Worm (Caenorhabditis elegans) whole organism, midembryonic: Measurements from ENCODE around the gene sra-30.

Source experiments
- T22C8.4 ChIP-seq: fragments of 200-800 bp; sonication (Bioruptor generic); IDR thresholded peaks from 2 replicates; pipeline ENCODE4 v1.3.6; 2022; ENCODE audit warnings: missing genetic modification characterization, missing compliant biosample characterization
- cog-1 ChIP-seq: sonication (generic microtip); optimal IDR thresholded peaks from 2 replicates; lab custom pipeline; 2016; ENCODE audit warnings: missing genetic modification characterization, missing compliant biosample characterization
- flt-1 ChIP-seq: fragments of 200-800 bp; sonication (Bioruptor generic); IDR thresholded peaks from 2 replicates; pipeline ENCODE4 v1.3.6; 2022; ENCODE audit warnings: missing genetic modification characterization, missing compliant biosample characterization
- klf-2 ChIP-seq: fragments of 200-800 bp; sonication (Bioruptor generic); conservative IDR thresholded peaks from 2 replicates; pipeline ENCODE4 v1.3.6; 2022; ENCODE audit warnings: missing genetic modification reagents, missing genetic modification characterization, missing compliant biosample characterization
- med-1 ChIP-seq: sonication (generic microtip); optimal IDR thresholded peaks from 2 replicates; lab custom pipeline; 2017; ENCODE audit warnings: missing genetic modification characterization, mild to moderate bottlenecking, missing compliant biosample characterization, antibody characterized with exemption, missing genetic modification reagents; ENCODE audit not compliant: insufficient read depth
- ref-1 ChIP-seq: fragments of 200-800 bp; sonication (Bioruptor generic); conservative IDR thresholded peaks from 2 replicates; pipeline ENCODE4 v1.3.6; 2022; ENCODE audit warnings: missing genetic modification reagents, missing genetic modification characterization, missing compliant biosample characterization
- tab-1 ChIP-seq: fragments of 200-800 bp; sonication (Bioruptor generic); IDR thresholded peaks from 2 replicates; pipeline ENCODE4 v1.3.6; 2022; ENCODE audit warnings: missing genetic modification characterization, missing compliant biosample characterization
- ztf-23 ChIP-seq: fragments of 200-800 bp; sonication (Bioruptor generic); IDR thresholded peaks from 2 replicates; pipeline ENCODE4 v1.3.6; 2022; ENCODE audit warnings: missing genetic modification reagents, missing genetic modification characterization, missing compliant biosample characterization
- ztf-29 ChIP-seq: fragments of 200-800 bp; sonication (Bioruptor generic); IDR thresholded peaks from 2 replicates; pipeline ENCODE4 v1.3.6; 2022; ENCODE audit warnings: missing genetic modification reagents, missing genetic modification characterization, missing compliant biosample characterization

sra-30 gene

ce11 chrIV:15202923-15203322 lies at the start of gene sra-30:
TSS of gene sra-30 (minus strand) at chrIV:15203023.
- TF ChIP-seq ref-1: no peak
- TF ChIP-seq klf-2 (GFP tag; lab: Robert Waterston, UW): no peak
- TF ChIP-seq med-1 (GFP tag; lab: Kevin White, UChicago): no peak
- TF ChIP-seq flt-1 (GFP tag; lab: Robert Waterston, UW): no peak
- no peak for TF ChIP-seq ztf-23 (GFP tag; lab: Robert Waterston, UW)
- TF ChIP-seq ztf-29 (GFP tag; lab: Robert Waterston, UW): no peak
- TF ChIP-seq cog-1 (tag; lab: Kevin White, UChicago): no peak
- no peak for TF ChIP-seq tab-1 (GFP tag; lab: Robert Waterston, UW)
- TF ChIP-seq T22C8.4 (GFP tag; lab: Robert Waterston, UW): no peak

ce11 chrIV:15252157-15252556 lies 49.3 kb upstream of the sra-30 start, which contains the start of gene srj-42:
TSS of gene srj-42 (minus strand) at chrIV:15252257.
- TF ChIP-seq ztf-29 (GFP tag; lab: Robert Waterston, UW): no peak
- no peak for TF ChIP-seq flt-1 (GFP tag; lab: Robert Waterston, UW)
- no peak for TF ChIP-seq tab-1 (GFP tag; lab: Robert Waterston, UW)
- no peak for TF ChIP-seq ztf-23 (GFP tag; lab: Robert Waterston, UW)
- TF ChIP-seq cog-1 (tag; lab: Kevin White, UChicago): no peak
- no peak for TF ChIP-seq T22C8.4 (GFP tag; lab: Robert Waterston, UW)
- no peak for TF ChIP-seq klf-2 (GFP tag; lab: Robert Waterston, UW)
- TF ChIP-seq ref-1: no peak
- no peak for TF ChIP-seq med-1 (GFP tag; lab: Kevin White, UChicago)

ce11 chrIV:15251075-15251474 lies 48.3 kb upstream of the sra-30 start:
- no peak for TF ChIP-seq cog-1 (tag; lab: Kevin White, UChicago)
- TF ChIP-seq tab-1 (GFP tag; lab: Robert Waterston, UW): no peak
- TF ChIP-seq ztf-23 (GFP tag; lab: Robert Waterston, UW): no peak
- no peak for TF ChIP-seq flt-1 (GFP tag; lab: Robert Waterston, UW)
- no peak for TF ChIP-seq med-1 (GFP tag; lab: Kevin White, UChicago)
- TF ChIP-seq T22C8.4 (GFP tag; lab: Robert Waterston, UW): no peak
- no peak for TF ChIP-seq klf-2 (GFP tag; lab: Robert Waterston, UW)
- no peak for TF ChIP-seq ztf-29 (GFP tag; lab: Robert Waterston, UW)
- no peak for TF ChIP-seq ref-1

- TF ChIP-seq flt-1 (GFP tag; lab: Robert Waterston, UW): no peak
- TF ChIP-seq tab-1 (GFP tag; lab: Robert Waterston, UW): no peak
- no peak for TF ChIP-seq T22C8.4 (GFP tag; lab: Robert Waterston, UW)
- TF ChIP-seq ztf-23 (GFP tag; lab: Robert Waterston, UW): no peak
- no peak for TF ChIP-seq ztf-29 (GFP tag; lab: Robert Waterston, UW)
- no peak for TF ChIP-seq cog-1 (tag; lab: Kevin White, UChicago)
- TF ChIP-seq med-1 (GFP tag; lab: Kevin White, UChicago): no peak
- no peak for TF ChIP-seq klf-2 (GFP tag; lab: Robert Waterston, UW)
- no peak for TF ChIP-seq ref-1
Measured at ce11 chrIV:15245655-15246054, 42.8 kb upstream of the sra-30 start, which contains the start of gene Y73F8A.36. TSS of gene Y73F8A.36 (plus strand) at chrIV:15245955.

ce11 chrIV:15235856-15236255 lies 33.0 kb upstream of the sra-30 start, which contains the start of gene lgc-52:
TSS of gene lgc-52 (plus strand) at chrIV:15236123.
- no peak for TF ChIP-seq flt-1 (GFP tag; lab: Robert Waterston, UW)
- TF ChIP-seq cog-1 (tag; lab: Kevin White, UChicago): no peak

- TF ChIP-seq ztf-23 (GFP tag; lab: Robert Waterston, UW) (no peak), ztf-29 (GFP tag; lab: Robert Waterston, UW) (no peak), klf-2 (GFP tag; lab: Robert Waterston, UW) (no peak), flt-1 (GFP tag; lab: Robert Waterston, UW) (no peak), ref-1 (no peak), T22C8.4 (GFP tag; lab: Robert Waterston, UW) (no peak), med-1 (GFP tag; lab: Kevin White, UChicago) (no peak), tab-1 (GFP tag; lab: Robert Waterston, UW) (no peak), cog-1 (tag; lab: Kevin White, UChicago) (no peak)
Measured at ce11 chrIV:15234943-15235605, 32.3 kb upstream of the sra-30 start, which contains the start of gene pkd-2. TSS of gene pkd-2 (minus strand) at chrIV:15234993.

ce11 chrIV:15234272-15234671 lies 31.4 kb upstream of the sra-30 start:
- no peak for TF ChIP-seq tab-1 (GFP tag; lab: Robert Waterston, UW)
- TF ChIP-seq ref-1: no peak
- no peak for TF ChIP-seq cog-1 (tag; lab: Kevin White, UChicago)
- TF ChIP-seq ztf-23 (GFP tag; lab: Robert Waterston, UW): no peak

ce11 chrIV:15220253-15220652 lies 17.4 kb upstream of the sra-30 start, which contains the start of gene Y40H7A.11:
TSS of gene Y40H7A.11 (minus strand) at chrIV:15220353.
- TF ChIP-seq tab-1 (GFP tag; lab: Robert Waterston, UW) (no peak), med-1 (GFP tag; lab: Kevin White, UChicago) (no peak), ref-1 (no peak), klf-2 (GFP tag; lab: Robert Waterston, UW) (no peak), ztf-23 (GFP tag; lab: Robert Waterston, UW) (no peak), ztf-29 (GFP tag; lab: Robert Waterston, UW) (no peak), cog-1 (tag; lab: Kevin White, UChicago) (no peak), T22C8.4 (GFP tag; lab: Robert Waterston, UW) (no peak), flt-1 (GFP tag; lab: Robert Waterston, UW) (no peak)

ce11 chrIV:15215470-15215869 lies 12.6 kb upstream of the sra-30 start, which contains the start of gene Y40H7A.10:
TSS of gene Y40H7A.10 (minus strand) at chrIV:15215597.
- TF ChIP-seq cog-1 (tag; lab: Kevin White, UChicago): no peak
- no peak for TF ChIP-seq med-1 (GFP tag; lab: Kevin White, UChicago)
- no peak for TF ChIP-seq ref-1
- no peak for TF ChIP-seq klf-2 (GFP tag; lab: Robert Waterston, UW)
- TF ChIP-seq flt-1 (GFP tag; lab: Robert Waterston, UW): no peak
- no peak for TF ChIP-seq ztf-23 (GFP tag; lab: Robert Waterston, UW)
- no peak for TF ChIP-seq tab-1 (GFP tag; lab: Robert Waterston, UW)
